Fruit fly (Drosophila melanogaster) whole organism, embryonic: Measurements from ENCODE around the gene cype.

ENCODE experiments used
- CG10209 ChIP-seq: fragments of 200-800 bp; sonication (Bioruptor generic); optimal IDR thresholded peaks from 3 replicates; lab custom pipeline; 2017; ENCODE audit warnings: missing biosample characterization, mild to moderate bottlenecking, missing genetic modification characterization, missing genetic modification reagents
- CG10543 ChIP-seq: fragments of 200-800 bp; sonication (Bioruptor generic); optimal IDR thresholded peaks from 3 replicates; lab custom pipeline; 2017; ENCODE audit warnings: missing biosample characterization, mild to moderate bottlenecking, missing genetic modification characterization, moderate library complexity
- CG10979 ChIP-seq: fragments of 200-800 bp; sonication (Bioruptor generic); optimal IDR thresholded peaks from 2 replicates; lab custom pipeline; 2018; ENCODE audit warnings: missing biosample characterization, mild to moderate bottlenecking, missing genetic modification characterization, moderate library complexity
- CG11504 ChIP-seq: fragments of 200-800 bp; sonication (Bioruptor generic); optimal IDR thresholded peaks from 3 replicates; lab custom pipeline; 2019; ENCODE audit warnings: missing biosample characterization, mild to moderate bottlenecking, missing genetic modification characterization, moderate library complexity
- CG1233 ChIP-seq: fragments of 200-800 bp; sonication (Bioruptor generic); optimal IDR thresholded peaks from 4 replicates; lab custom pipeline; 2018; ENCODE audit warnings: missing biosample characterization, mild to moderate bottlenecking, missing genetic modification characterization
- CG12769 ChIP-seq: fragments of 200-800 bp; sonication (Bioruptor generic); optimal IDR thresholded peaks from 2 replicates; lab custom pipeline; 2019; ENCODE audit warnings: missing biosample characterization, mild to moderate bottlenecking, missing genetic modification characterization, moderate library complexity
- CG13624 ChIP-seq: fragments of 200-800 bp; sonication (Bioruptor generic); optimal IDR thresholded peaks from 2 replicates; lab custom pipeline; 2016; ENCODE audit warnings: missing biosample characterization, missing genetic modification characterization
- CG15073 ChIP-seq: fragments of 200-800 bp; sonication (Bioruptor generic); optimal IDR thresholded peaks from 2 replicates; lab custom pipeline; 2016; ENCODE audit warnings: missing biosample characterization, missing genetic modification characterization
- CG17186 ChIP-seq: fragments of 200-800 bp; sonication (Bioruptor generic); optimal IDR thresholded peaks from 3 replicates; lab custom pipeline; 2017; ENCODE audit warnings: missing biosample characterization, missing genetic modification reagents, missing genetic modification characterization
- CG17359 ChIP-seq: fragments of 200-800 bp; sonication (Bioruptor generic); optimal IDR thresholded peaks from 3 replicates; lab custom pipeline; 2018; ENCODE audit warnings: missing biosample characterization, mild to moderate bottlenecking, missing genetic modification characterization, moderate library complexity
- CG18599 ChIP-seq: fragments of 200-800 bp; sonication (Bioruptor generic); optimal IDR thresholded peaks from 3 replicates; lab custom pipeline; 2017; ENCODE audit warnings: missing biosample characterization, missing genetic modification characterization, mild to moderate bottlenecking, moderate library complexity, missing genetic modification reagents
- CG32767 ChIP-seq: fragments of 200-800 bp; sonication (Bioruptor generic); IDR thresholded peaks from 2 replicates; pipeline ENCODE4 v1.3.6; 2022; ENCODE audit warnings: missing biosample characterization, missing genetic modification characterization
- CG4360 ChIP-seq: fragments of 200-800 bp; sonication (Bioruptor generic); IDR thresholded peaks from 2 replicates; pipeline ENCODE4 v1.3.6; 2022; ENCODE audit warnings: missing biosample characterization, missing genetic modification characterization
- CG5180 ChIP-seq: fragments of 200-800 bp; sonication (Bioruptor generic); optimal IDR thresholded peaks from 3 replicates; lab custom pipeline; 2017; ENCODE audit warnings: missing biosample characterization, missing genetic modification characterization, mild to moderate bottlenecking, moderate library complexity, missing genetic modification reagents
- CG6254 ChIP-seq: fragments of 200-800 bp; sonication (Bioruptor generic); optimal IDR thresholded peaks from 3 replicates; lab custom pipeline; 2017; ENCODE audit warnings: mild to moderate bottlenecking, missing biosample characterization, missing genetic modification reagents, missing genetic modification characterization
- CG6791 ChIP-seq: fragments of 200-800 bp; sonication (Bioruptor generic); IDR thresholded peaks from 3 replicates; pipeline ENCODE4 v1.3.6; 2022; ENCODE audit warnings: missing biosample characterization, missing genetic modification characterization; ENCODE audit not compliant: partially characterized antibody
- CG8765 ChIP-seq: fragments of 200-800 bp; sonication (Bioruptor generic); IDR thresholded peaks from 2 replicates; pipeline ENCODE4 v1.3.6; 2022; ENCODE audit warnings: missing biosample characterization, missing genetic modification characterization
- CG9932 ChIP-seq: fragments of 200-800 bp; sonication (Bioruptor generic); IDR thresholded peaks from 2 replicates; pipeline ENCODE4 v1.3.6; 2022; ENCODE audit warnings: missing biosample characterization, missing genetic modification characterization
- CTCF ChIP-seq: fragments of 200-800 bp; sonication (Bioruptor generic); optimal IDR thresholded peaks from 2 replicates; lab custom pipeline; 2017; ENCODE audit warnings: missing biosample characterization, mild to moderate bottlenecking, missing genetic modification characterization, moderate library complexity
- D19B ChIP-seq: fragments of 200-800 bp; sonication (Bioruptor generic); optimal IDR thresholded peaks from 2 replicates; lab custom pipeline; 2017; ENCODE audit warnings: missing biosample characterization, mild to moderate bottlenecking, missing genetic modification characterization
- E2f1 ChIP-seq: fragments of 200-800 bp; sonication (Bioruptor generic); IDR thresholded peaks from 2 replicates; pipeline ENCODE4 v1.3.6; 2022; ENCODE audit warnings: missing biosample characterization, missing genetic modification characterization
- Hr51 ChIP-seq, 2 experiments: fragments of 200-800 bp; sonication (Bioruptor generic); optimal IDR thresholded peaks; 2 replicates in 1 of 2; 3 replicates in 1 of 2; lab custom pipeline; 2016 to 2018; ENCODE audit warnings: missing biosample characterization in 2 of 2, missing genetic modification characterization in 2 of 2, mild to moderate bottlenecking in 1 of 2, moderate library complexity in 1 of 2
- MTF-1 ChIP-seq: fragments of 200-800 bp; sonication (Bioruptor generic); optimal IDR thresholded peaks from 2 replicates; lab custom pipeline; 2018; ENCODE audit warnings: missing biosample characterization, mild to moderate bottlenecking, missing genetic modification characterization, borderline replicate concordance
- Mes4 ChIP-seq: fragments of 200-800 bp; sonication (Bioruptor generic); optimal IDR thresholded peaks from 2 replicates; lab custom pipeline; 2016; ENCODE audit warnings: missing biosample characterization, missing genetic modification characterization
- Optix ChIP-seq: fragments of 200-800 bp; sonication (Bioruptor generic); IDR thresholded peaks from 3 replicates; pipeline ENCODE4 v1.3.6; 2022; ENCODE audit warnings: missing biosample characterization, missing genetic modification characterization
- Pdp1 ChIP-seq, 2 experiments: fragments of 200-800 bp; sonication (Bioruptor generic); optimal IDR thresholded peaks; 3 replicates each; lab custom pipeline; 2016; ENCODE audit warnings: missing biosample characterization in 2 of 2, missing genetic modification characterization in 2 of 2, mild to moderate bottlenecking in 1 of 2, moderate library complexity in 1 of 2
- Sox102F ChIP-seq: fragments of 200-800 bp; sonication (Bioruptor generic); optimal IDR thresholded peaks from 2 replicates; lab custom pipeline; 2018; ENCODE audit warnings: missing biosample characterization, mild to moderate bottlenecking, missing genetic modification characterization, moderate library complexity
- Sry-β ChIP-seq: fragments of 200-800 bp; sonication (Bioruptor generic); optimal IDR thresholded peaks from 2 replicates; lab custom pipeline; 2018; ENCODE audit warnings: missing biosample characterization, mild to moderate bottlenecking, missing genetic modification characterization, moderate library complexity
- al ChIP-seq: fragments of 200-800 bp; sonication (Bioruptor generic); IDR thresholded peaks from 2 replicates; pipeline ENCODE4 v1.3.6; 2022; ENCODE audit warnings: missing biosample characterization, missing genetic modification characterization
- amos ChIP-seq: fragments of 200-800 bp; sonication (Bioruptor generic); IDR thresholded peaks from 2 replicates; pipeline ENCODE4 v1.3.6; 2022; ENCODE audit warnings: missing biosample characterization, missing genetic modification characterization; ENCODE audit not compliant: partially characterized antibody
- ase ChIP-seq: fragments of 200-800 bp; sonication (Bioruptor generic); IDR thresholded peaks from 3 replicates; pipeline ENCODE4 v1.3.6; 2022; ENCODE audit warnings: missing biosample characterization, missing genetic modification characterization
- az2 ChIP-seq: fragments of 200-800 bp; sonication (Bioruptor generic); optimal IDR thresholded peaks from 3 replicates; lab custom pipeline; 2016; ENCODE audit warnings: missing biosample characterization, missing genetic modification characterization
- bsh ChIP-seq, 2 experiments: fragments of 200-800 bp; sonication (Bioruptor generic); optimal IDR thresholded peaks; 2 replicates each; lab custom pipeline; 2017 to 2018; ENCODE audit warnings: mild to moderate bottlenecking in 2 of 2, missing biosample characterization in 2 of 2, missing genetic modification characterization in 2 of 2, moderate library complexity in 1 of 2
- chif ChIP-seq, 2 experiments: fragments of 200-800 bp; sonication (Bioruptor generic); optimal IDR thresholded peaks; 3 replicates each; lab custom pipeline; 2016; ENCODE audit warnings: missing biosample characterization in 2 of 2, missing genetic modification characterization in 2 of 2
- chinmo ChIP-seq: fragments of 200-800 bp; sonication (Bioruptor generic); IDR thresholded peaks from 4 replicates; pipeline ENCODE4 v1.3.6; 2022; ENCODE audit warnings: missing biosample characterization, missing genetic modification characterization; ENCODE audit not compliant: partially characterized antibody
- corto ChIP-seq: fragments of 200-800 bp; sonication (Bioruptor generic); optimal IDR thresholded peaks from 2 replicates; lab custom pipeline; 2016; ENCODE audit warnings: missing biosample characterization, mild to moderate bottlenecking, missing genetic modification characterization, moderate library complexity
- disco-r ChIP-seq: fragments of 200-800 bp; sonication (Bioruptor generic); optimal IDR thresholded peaks from 2 replicates; lab custom pipeline; 2016; ENCODE audit warnings: missing biosample characterization, missing genetic modification characterization
- en ChIP-seq: fragments of 200-800 bp; sonication (Bioruptor generic); optimal IDR thresholded peaks from 2 replicates; lab custom pipeline; 2016; ENCODE audit warnings: missing biosample characterization, missing genetic modification characterization
- gcm2 ChIP-seq: fragments of 200-800 bp; sonication (Bioruptor generic); optimal IDR thresholded peaks from 2 replicates; lab custom pipeline; 2016; ENCODE audit warnings: missing biosample characterization, missing genetic modification characterization
- grn ChIP-seq: fragments of 200-800 bp; sonication (Bioruptor generic); optimal IDR thresholded peaks from 3 replicates; lab custom pipeline; 2017; ENCODE audit warnings: missing biosample characterization, missing genetic modification characterization
- kah ChIP-seq: fragments of 200-800 bp; sonication (Bioruptor generic); optimal IDR thresholded peaks from 2 replicates; lab custom pipeline; 2018; ENCODE audit warnings: missing biosample characterization, mild to moderate bottlenecking, missing genetic modification characterization
- kay ChIP-seq: fragments of 200-800 bp; sonication (Bioruptor generic); optimal IDR thresholded peaks from 2 replicates; lab custom pipeline; 2016; ENCODE audit warnings: missing biosample characterization, missing genetic modification characterization
- lmd ChIP-seq: fragments of 200-800 bp; sonication (Bioruptor generic); IDR thresholded peaks from 2 replicates; pipeline ENCODE4 v1.3.6; 2022; ENCODE audit warnings: missing biosample characterization, missing genetic modification characterization
- lola ChIP-seq, 3 experiments: fragments of >200 bp in 2 of 3; fragments of 200-800 bp in 1 of 3; sonication (Bioruptor generic) in 1 of 3; optimal IDR thresholded peaks; 2 replicates each; lab custom pipeline; 2017 to 2019; ENCODE audit warnings: missing biosample characterization in 3 of 3, missing genetic modification characterization in 3 of 3, mild to moderate bottlenecking in 1 of 3, moderate library complexity in 1 of 3
- oc ChIP-seq: fragments of 200-800 bp; sonication (Bioruptor generic); optimal IDR thresholded peaks from 2 replicates; lab custom pipeline; 2018; ENCODE audit warnings: missing biosample characterization, mild to moderate bottlenecking, missing genetic modification characterization, moderate library complexity
- seq ChIP-seq: fragments of 200-800 bp; sonication (Bioruptor generic); IDR thresholded peaks from 2 replicates; pipeline ENCODE4 v1.3.6; 2022; ENCODE audit warnings: missing biosample characterization, missing genetic modification characterization
- sr ChIP-seq: fragments of 200-800 bp; sonication (Bioruptor generic); IDR thresholded peaks from 3 replicates; pipeline ENCODE4 v1.3.6; 2022; ENCODE audit warnings: missing biosample characterization, missing genetic modification characterization
- zen ChIP-seq: fragments of 200-800 bp; sonication (Bioruptor generic); optimal IDR thresholded peaks from 3 replicates; lab custom pipeline; 2018; ENCODE audit warnings: missing biosample characterization, mild to moderate bottlenecking, missing genetic modification characterization, moderate library complexity

cype gene

dm6 chr2L:5303044-5303904 is 23.8 kb upstream of the cype start (continued):
- TF ChIP-seq gcm2 (GFP tag; lab: Kevin White, UChicago) (no peak), E2f1 (GFP tag; lab: Robert Waterston, UW) (0 out of 2 replicates have a peak, but pooled peaks have one; percentile 5), al (no peak), CG10209 (GFP tag; lab: Kevin White, UChicago) (peak; percentile 13), az2 (GFP tag; lab: Kevin White, UChicago) (no peak), CG4360 (0 out of 2 replicates have a peak, but pooled peaks have one; percentile 20), grn (GFP tag; lab: Kevin White, UChicago) (no peak), CG10543 (GFP tag; lab: Kevin White, UChicago) (peak; percentile 47), Sox102F (GFP tag; lab: Kevin White, UChicago) (peak; percentile 21), CG11504 (tag; lab: Kevin White, UChicago) (peak; percentile 24), seq (GFP tag; lab: Robert Waterston, UW) (no peak), Sry-β (GFP tag; lab: Kevin White, UChicago) (peak; percentile 15), oc (tag; lab: Kevin White, UChicago) (no peak), CG8765 (no peak), CG13624 (GFP tag; lab: Kevin White, UChicago) (no peak), chif (GFP tag; optimal IDR thresholded peaks at IDR 0.05; lab: Kevin White, UChicago) (no peak), CG17359 (tag; lab: Kevin White, UChicago) (peak; percentile 25), CG6791 (no peak), CG18599 (GFP tag; lab: Kevin White, UChicago) (peak; percentile 38), CTCF (GFP tag; lab: Kevin White, UChicago) (no peak), Hr51 (GFP tag; optimal IDR thresholded peaks at IDR 0.05; lab: Kevin White, UChicago) (no peak), bsh (GFP tag; optimal IDR thresholded peaks at IDR 0.05; lab: Kevin White, UChicago) (peak in 1 of 2 experiments; percentile 55), Pdp1 (GFP tag; optimal IDR thresholded peaks at IDR 0.05; lab: Kevin White, UChicago) (peak in 1 of 2 experiments; percentile 64), MTF-1 (GFP tag; lab: Kevin White, UChicago) (peak; percentile 45), Optix (GFP tag; lab: Robert Waterston, UW) (no peak), en (GFP tag; lab: Kevin White, UChicago) (no peak), chinmo (GFP tag; lab: Robert Waterston, UW) (0 out of 4 replicates have a peak, but pooled peaks have one; percentile 53), Mes4 (peak; percentile 17), CG10979 (peak; percentile 69), CG17186 (GFP tag; lab: Kevin White, UChicago) (no peak), CG6254 (peak; percentile 29), CG32767 (GFP tag; lab: Robert Waterston, UW) (no peak), kah (GFP tag; lab: Kevin White, UChicago) (no peak), D19B (GFP tag; lab: Kevin White, UChicago) (no peak), CG9932 (GFP tag; lab: Robert Waterston, UW) (no peak), CG5180 (peak; percentile 93), corto (GFP tag; lab: Kevin White, UChicago) (no peak), CG15073 (GFP tag; lab: Kevin White, UChicago) (no peak), CG12769 (tag; lab: Kevin White, UChicago) (peak; percentile 61), CG1233 (GFP tag; lab: Kevin White, UChicago) (no peak), amos (no peak), kay (peak; percentile 41), lmd (GFP tag; lab: Robert Waterston, UW) (no peak), zen (tag; lab: Kevin White, UChicago) (no peak), ase (GFP tag; lab: Robert Waterston, UW) (no peak), sr (GFP tag; lab: Robert Waterston, UW) (0 out of 3 replicates have a peak, but pooled peaks have one; percentile 5), lola (GFP tag; optimal IDR thresholded peaks at IDR 0.05; lab: Kevin White, UChicago) (peak in 1 of 3 experiments; percentile 5), disco-r (GFP tag; lab: Kevin White, UChicago) (no peak)
